Fruit fly (Drosophila melanogaster): Measurements from ENCODE around the gene CG10859.

The CG10859 gene

DNA sequence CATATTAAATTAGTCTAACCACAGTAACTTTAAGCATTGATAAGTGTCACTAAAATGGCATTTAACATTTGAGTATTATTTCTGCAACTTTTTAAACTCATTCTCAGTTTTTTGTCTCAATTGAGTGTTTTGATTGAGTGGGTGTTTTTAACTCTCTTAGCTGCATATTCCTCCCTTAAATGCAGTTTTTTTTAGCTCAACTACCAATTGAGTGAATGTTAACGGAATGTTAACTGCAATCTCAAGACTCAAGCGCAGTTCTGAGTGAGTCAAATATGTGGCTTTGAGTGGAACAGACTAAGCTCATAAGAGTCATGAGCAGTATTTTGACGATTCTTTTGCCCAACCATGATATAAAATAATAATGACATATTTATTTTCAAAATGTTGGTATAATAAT, 35.5 kb downstream of the CG10859 start:
- TF ChIP-seq EcR (GFP tag; optimal IDR thresholded peaks at IDR 0.05) (no peak), Dll (optimal IDR thresholded peaks at IDR 0.05) (no peak), psq (optimal IDR thresholded peaks at IDR 0.05) (no peak), CG8478 (optimal IDR thresholded peaks at IDR 0.05) (no peak), pan (optimal IDR thresholded peaks at IDR 0.05) (no peak), usp (GFP tag; optimal IDR thresholded peaks at IDR 0.05) (no peak)

DNA sequence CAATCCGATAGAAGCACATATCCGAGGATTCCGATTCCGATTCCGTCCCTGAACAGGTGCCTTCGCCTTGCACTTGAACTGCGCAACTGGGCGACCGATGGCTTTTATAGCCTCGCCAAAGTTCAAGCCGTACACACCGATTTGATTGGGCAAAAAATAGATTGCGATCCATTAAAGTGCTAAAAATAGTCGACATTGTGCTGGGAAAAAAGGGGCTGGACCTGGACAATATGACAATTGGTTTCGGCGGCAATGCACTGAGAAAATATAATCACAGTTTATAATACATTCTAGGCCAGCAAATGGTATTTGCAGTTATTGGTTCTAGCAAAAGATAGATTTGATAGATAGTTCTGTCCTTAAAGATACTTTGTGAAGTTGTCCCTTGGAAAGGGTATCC, 37.0 kb downstream of the CG10859 start, which contains the start of gene CG9377:
CG9377 (minus strand) TSS at position 101 of the 400 bp plus-strand sequence.
- TF ChIP-seq usp (GFP tag; optimal IDR thresholded peaks at IDR 0.05) (no peak), EcR (GFP tag; optimal IDR thresholded peaks at IDR 0.05) (no peak), Dll (optimal IDR thresholded peaks at IDR 0.05) (no peak), psq (optimal IDR thresholded peaks at IDR 0.05) (no peak), CG8478 (optimal IDR thresholded peaks at IDR 0.05) (no peak), pan (optimal IDR thresholded peaks at IDR 0.05) (no peak)

DNA sequence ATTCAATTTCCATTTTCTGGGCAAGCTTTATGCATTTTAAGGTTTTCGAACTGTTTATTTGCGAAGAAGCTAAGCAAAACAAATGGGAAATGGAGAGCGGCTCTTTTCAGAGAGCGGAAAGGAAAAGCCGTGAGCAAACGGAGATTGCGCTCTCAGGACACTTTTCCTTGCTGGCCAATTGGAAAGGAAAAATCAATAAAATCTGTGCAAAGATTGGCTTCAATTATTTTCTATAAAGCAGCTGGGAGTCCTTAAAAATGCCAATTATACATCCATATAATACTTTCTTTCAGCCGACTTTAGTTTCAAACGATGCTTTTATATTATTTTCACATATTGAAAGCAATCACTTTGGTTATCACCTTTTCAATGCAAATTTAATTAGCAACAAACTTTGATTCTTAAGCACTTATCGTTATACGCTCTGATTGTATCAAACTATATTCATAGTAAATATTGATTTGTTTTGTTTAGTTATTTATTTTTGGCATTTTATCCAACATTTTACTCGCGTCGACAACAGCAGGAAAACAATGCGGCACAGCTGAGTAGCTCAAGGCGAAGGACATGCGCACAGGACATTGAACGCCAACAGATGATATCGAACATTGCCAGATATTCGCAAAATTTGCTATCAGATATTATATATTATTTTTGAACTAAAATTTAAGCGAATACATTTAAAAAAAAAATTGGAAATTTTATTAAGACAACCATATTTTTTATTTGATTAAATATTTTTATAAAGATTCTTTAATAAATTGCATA, 43.7 kb downstream of the CG10859 start, which contains the start of gene CG9395:
CG9395 (minus strand) TSS at position 494 of the 768 bp plus-strand sequence.
- no peak for TF ChIP-seq pan (optimal IDR thresholded peaks at IDR 0.05)
- TF ChIP-seq EcR (GFP tag; optimal IDR thresholded peaks at IDR 0.05) = no peak
- no peak for TF ChIP-seq CG8478 (optimal IDR thresholded peaks at IDR 0.05)
- no peak for TF ChIP-seq Dll (optimal IDR thresholded peaks at IDR 0.05)
- no peak for TF ChIP-seq usp (GFP tag; optimal IDR thresholded peaks at IDR 0.05)
- no peak for TF ChIP-seq psq (optimal IDR thresholded peaks at IDR 0.05)

DNA sequence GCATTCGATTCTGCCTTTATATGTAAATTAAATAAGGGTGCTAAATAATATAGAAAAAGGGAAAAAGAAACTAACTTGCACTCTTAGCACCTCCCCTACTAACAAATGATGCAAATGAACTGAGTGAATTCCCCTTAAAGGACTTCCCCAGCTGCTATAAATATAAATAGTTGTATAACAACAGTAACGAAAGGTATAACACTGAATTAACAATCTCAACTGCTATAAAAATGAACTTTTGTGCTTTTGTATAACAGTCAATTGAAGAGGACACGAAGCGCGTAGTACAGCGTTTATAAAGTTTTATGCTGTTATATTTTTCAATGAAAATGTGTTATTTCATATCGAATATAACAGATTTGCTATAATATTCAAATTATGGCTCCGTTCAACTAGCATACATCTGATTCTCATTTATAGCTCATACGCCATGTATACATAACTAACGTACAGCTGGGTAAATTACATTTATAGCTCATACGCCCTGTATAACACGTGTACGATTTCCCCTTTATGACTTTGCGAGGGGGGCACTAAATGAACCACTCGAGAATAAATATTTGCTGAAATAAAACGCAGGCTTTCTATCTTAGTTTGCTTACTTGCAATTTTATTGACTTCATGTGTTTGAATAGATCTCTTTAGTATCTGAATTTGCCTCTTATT, 49.1 kb downstream of the CG10859 start:
- TF ChIP-seq Dll (optimal IDR thresholded peaks at IDR 0.05) (no peak), usp (GFP tag; optimal IDR thresholded peaks at IDR 0.05) (no peak), pan (optimal IDR thresholded peaks at IDR 0.05) (no peak), EcR (GFP tag; optimal IDR thresholded peaks at IDR 0.05) (no peak), psq (optimal IDR thresholded peaks at IDR 0.05) (no peak), CG8478 (optimal IDR thresholded peaks at IDR 0.05) (no peak)

DNA sequence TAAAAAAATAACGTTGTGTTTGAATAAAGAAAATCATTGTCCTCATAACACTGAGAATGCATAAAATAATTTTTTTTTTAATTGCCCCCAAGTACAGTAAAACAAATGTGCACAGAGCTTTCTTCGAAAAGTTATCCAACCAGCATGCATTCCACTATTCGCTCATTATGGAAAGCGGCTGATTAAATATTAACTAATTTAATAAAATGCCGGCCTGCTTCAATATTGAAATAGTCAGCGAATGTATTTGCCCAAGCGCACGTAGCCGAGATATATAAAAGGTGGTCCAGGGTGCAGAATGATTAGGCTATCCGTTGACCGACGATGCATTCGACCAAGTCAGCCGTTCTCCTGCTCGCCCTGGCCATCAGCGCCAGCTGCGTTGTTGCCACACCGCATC, 51.0 kb downstream of the CG10859 start, which contains the start of gene CG16826:
CG16826 (plus strand) TSS at position 301 of the 400 bp plus-strand sequence.
- TF ChIP-seq pan (optimal IDR thresholded peaks at IDR 0.05) (no peak), CG8478 (optimal IDR thresholded peaks at IDR 0.05) (no peak), Dll (optimal IDR thresholded peaks at IDR 0.05) (no peak), EcR (GFP tag; optimal IDR thresholded peaks at IDR 0.05) (no peak), psq (optimal IDR thresholded peaks at IDR 0.05) (no peak), usp (GFP tag; optimal IDR thresholded peaks at IDR 0.05) (no peak)

Data from whole organism.